Fruit fly (Drosophila melanogaster) whole organism, pupa: ENCODE data around the gene CG32305.

Experiments
- CG13204 ChIP-seq: fragments of 200-800 bp; sonication (Bioruptor generic); optimal IDR thresholded peaks from 2 replicates; lab custom pipeline; 2018; ENCODE audit warnings: missing biosample characterization, mild to moderate bottlenecking, missing genetic modification characterization, moderate library complexity
- EcR ChIP-seq: fragments of 200-800 bp; sonication (Bioruptor generic); optimal IDR thresholded peaks from 3 replicates; lab custom pipeline; 2019; ENCODE audit warnings: missing biosample characterization, missing genetic modification characterization, mild to moderate bottlenecking, moderate library complexity, missing genetic modification reagents
- rn ChIP-seq: fragments of 200-800 bp; sonication (Bioruptor generic); IDR thresholded peaks from 2 replicates; pipeline ENCODE4 v1.3.6; 2022; ENCODE audit warnings: missing biosample characterization, missing genetic modification characterization

dm6 chr3L:2276250-2276649 lies 27.8 kb downstream of the CG32305 start, which contains the start of gene yellow-g2:
- TF ChIP-seq rn = no peak
- no peak for TF ChIP-seq CG13204 (GFP tag; lab: Kevin White, UChicago)
- no peak for TF ChIP-seq EcR (GFP tag; lab: Kevin White, UChicago)
